Fruit fly (Drosophila melanogaster) whole organism, embryonic: ENCODE data around the gene moody.

Source experiments
- ATbp ChIP-seq: fragments of 200-800 bp; sonication (Bioruptor generic); optimal IDR thresholded peaks from 2 replicates; lab custom pipeline; 2017; ENCODE audit warnings: missing biosample characterization, mild to moderate bottlenecking, missing genetic modification characterization, missing genetic modification reagents
- Atf-2 ChIP-seq: fragments of 200-800 bp; sonication (Bioruptor generic); optimal IDR thresholded peaks from 2 replicates; lab custom pipeline; 2016; ENCODE audit warnings: missing biosample characterization, missing genetic modification characterization
- CG10147 ChIP-seq: fragments of 200-800 bp; sonication (Bioruptor generic); optimal IDR thresholded peaks from 2 replicates; lab custom pipeline; 2019; ENCODE audit warnings: missing biosample characterization, mild to moderate bottlenecking, missing genetic modification characterization, moderate library complexity
- CG10274 ChIP-seq: fragments of 200-800 bp; sonication (Bioruptor generic); optimal IDR thresholded peaks from 3 replicates; lab custom pipeline; 2017; ENCODE audit warnings: missing biosample characterization, mild to moderate bottlenecking, missing genetic modification characterization
- CG10979 ChIP-seq: fragments of 200-800 bp; sonication (Bioruptor generic); optimal IDR thresholded peaks from 2 replicates; lab custom pipeline; 2018; ENCODE audit warnings: missing biosample characterization, mild to moderate bottlenecking, missing genetic modification characterization, moderate library complexity
- CG14860 ChIP-seq: fragments of 200-800 bp; sonication (Bioruptor generic); IDR thresholded peaks from 3 replicates; pipeline ENCODE4 v1.3.6; 2022; ENCODE audit warnings: missing biosample characterization, missing genetic modification characterization; ENCODE audit not compliant: partially characterized antibody
- CG15011 ChIP-seq: fragments of 200-800 bp; sonication (Bioruptor generic); optimal IDR thresholded peaks from 3 replicates; lab custom pipeline; 2018; ENCODE audit warnings: missing biosample characterization, mild to moderate bottlenecking, missing genetic modification characterization
- CG15269 ChIP-seq: fragments of 200-800 bp; sonication (Bioruptor generic); optimal IDR thresholded peaks from 2 replicates; lab custom pipeline; 2018; ENCODE audit warnings: missing biosample characterization, mild to moderate bottlenecking, missing genetic modification characterization, moderate library complexity
- CG1529 ChIP-seq: fragments of 200-800 bp; sonication (Bioruptor generic); optimal IDR thresholded peaks from 3 replicates; lab custom pipeline; 2018; ENCODE audit warnings: missing biosample characterization, missing genetic modification characterization
- CG15601 ChIP-seq: fragments of 200-800 bp; sonication (Bioruptor generic); optimal IDR thresholded peaks from 3 replicates; lab custom pipeline; 2019; ENCODE audit warnings: missing biosample characterization, mild to moderate bottlenecking, missing genetic modification characterization, moderate library complexity
- CG1602 ChIP-seq: fragments of 200-800 bp; sonication (Bioruptor generic); optimal IDR thresholded peaks from 3 replicates; lab custom pipeline; 2016; ENCODE audit warnings: missing biosample characterization, missing genetic modification characterization
- CG16815 ChIP-seq: fragments of 200-800 bp; sonication (Bioruptor generic); optimal IDR thresholded peaks from 3 replicates; lab custom pipeline; 2017; ENCODE audit warnings: missing biosample characterization, mild to moderate bottlenecking, missing genetic modification characterization
- CG17829 ChIP-seq: fragments of 200-800 bp; optimal IDR thresholded peaks from 2 replicates; lab custom pipeline; 2019; ENCODE audit warnings: missing biosample characterization, mild to moderate bottlenecking, missing genetic modification characterization, moderate library complexity
- CG17912 ChIP-seq: fragments of 200-800 bp; sonication (Bioruptor generic); optimal IDR thresholded peaks from 2 replicates; lab custom pipeline; 2018; ENCODE audit warnings: missing biosample characterization, mild to moderate bottlenecking, missing genetic modification characterization
- CG2712 ChIP-seq: fragments of 200-800 bp; optimal IDR thresholded peaks from 3 replicates; lab custom pipeline; 2019; ENCODE audit warnings: missing biosample characterization, mild to moderate bottlenecking, missing genetic modification characterization, moderate library complexity
- CG30020 ChIP-seq: fragments of 200-800 bp; optimal IDR thresholded peaks from 2 replicates; lab custom pipeline; 2019; ENCODE audit warnings: missing biosample characterization, mild to moderate bottlenecking, missing genetic modification characterization, moderate library complexity
- CG4328 ChIP-seq: fragments of 200-800 bp; sonication (Bioruptor generic); optimal IDR thresholded peaks from 3 replicates; lab custom pipeline; 2017; ENCODE audit warnings: missing biosample characterization, missing genetic modification reagents, missing genetic modification characterization
- CG4617 ChIP-seq: fragments of 200-800 bp; sonication (Bioruptor generic); optimal IDR thresholded peaks from 3 replicates; lab custom pipeline; 2016; ENCODE audit warnings: missing biosample characterization, missing genetic modification characterization, borderline replicate concordance
- CG4820 ChIP-seq: fragments of 200-800 bp; sonication (Bioruptor generic); optimal IDR thresholded peaks from 3 replicates; lab custom pipeline; 2016; ENCODE audit warnings: missing biosample characterization, missing genetic modification characterization
- CG5180 ChIP-seq: fragments of 200-800 bp; sonication (Bioruptor generic); optimal IDR thresholded peaks from 3 replicates; lab custom pipeline; 2017; ENCODE audit warnings: missing biosample characterization, missing genetic modification characterization, mild to moderate bottlenecking, moderate library complexity, missing genetic modification reagents
- CG6683 ChIP-seq: fragments of 200-800 bp; sonication (Bioruptor generic); optimal IDR thresholded peaks from 2 replicates; lab custom pipeline; 2017; ENCODE audit warnings: missing biosample characterization, mild to moderate bottlenecking, missing genetic modification characterization, missing genetic modification reagents
- CG6791 ChIP-seq: fragments of 200-800 bp; sonication (Bioruptor generic); IDR thresholded peaks from 3 replicates; pipeline ENCODE4 v1.3.6; 2022; ENCODE audit warnings: missing biosample characterization, missing genetic modification characterization; ENCODE audit not compliant: partially characterized antibody
- CG8290 ChIP-seq, 3 experiments: fragments of 200-800 bp; sonication (Bioruptor generic); optimal IDR thresholded peaks; 2 replicates each; lab custom pipeline; 2016 to 2019; ENCODE audit warnings: missing biosample characterization in 3 of 3, missing genetic modification characterization in 3 of 3, mild to moderate bottlenecking in 2 of 3, moderate library complexity in 1 of 3
- CrebB ChIP-seq: fragments of 200-800 bp; sonication (Bioruptor generic); optimal IDR thresholded peaks from 3 replicates; lab custom pipeline; 2018; ENCODE audit warnings: missing biosample characterization, mild to moderate bottlenecking, missing genetic modification characterization
- Eip74EF ChIP-seq, 2 experiments: fragments of 200-800 bp in 1 of 2; fragments of >200 bp in 1 of 2; sonication (Bioruptor generic) in 1 of 2; optimal IDR thresholded peaks; 2 replicates each; lab custom pipeline; 2017 to 2019; ENCODE audit warnings: missing biosample characterization in 2 of 2, missing genetic modification characterization in 2 of 2, mild to moderate bottlenecking in 1 of 2, moderate library complexity in 1 of 2
- Fer1 ChIP-seq: fragments of 200-800 bp; sonication (Bioruptor generic); optimal IDR thresholded peaks from 2 replicates; lab custom pipeline; 2017; ENCODE audit warnings: missing biosample characterization, mild to moderate bottlenecking, missing genetic modification characterization
- Fer3 ChIP-seq: fragments of 200-800 bp; sonication (Bioruptor generic); optimal IDR thresholded peaks from 2 replicates; lab custom pipeline; 2018; ENCODE audit warnings: missing biosample characterization, mild to moderate bottlenecking, missing genetic modification characterization, moderate library complexity
- Hmr ChIP-seq: fragments of 200-800 bp; sonication (Bioruptor generic); optimal IDR thresholded peaks from 3 replicates; lab custom pipeline; 2017; ENCODE audit warnings: mild to moderate bottlenecking, missing biosample characterization, missing genetic modification reagents, missing genetic modification characterization
- Hr78 ChIP-seq, 2 experiments: fragments of 200-800 bp in 1 of 2; fragments of >200 bp in 1 of 2; sonication (Bioruptor generic) in 1 of 2; optimal IDR thresholded peaks; 2 replicates each; lab custom pipeline; 2017 to 2019; ENCODE audit warnings: missing biosample characterization in 2 of 2, missing genetic modification characterization in 2 of 2, mild to moderate bottlenecking in 1 of 2, moderate library complexity in 1 of 2
- Hsf ChIP-seq: fragments of 200-800 bp; sonication (Bioruptor generic); optimal IDR thresholded peaks from 3 replicates; lab custom pipeline; 2016; ENCODE audit warnings: missing biosample characterization, missing genetic modification characterization
- Med ChIP-seq: fragments of 200-800 bp; sonication (Bioruptor generic); peaks from one replicate; lab custom pipeline; 2016; ENCODE audit warnings: missing biosample characterization, missing genetic modification characterization, mild to moderate bottlenecking, inconsistent platforms, moderate library complexity
- Mrtf ChIP-seq: fragments of 200-800 bp; sonication (Bioruptor generic); IDR thresholded peaks from 3 replicates; pipeline ENCODE4 v1.3.6; 2022; ENCODE audit warnings: missing biosample characterization, missing genetic modification characterization
- NfI ChIP-seq: fragments of 200-800 bp; sonication (Bioruptor generic); optimal IDR thresholded peaks from 3 replicates; lab custom pipeline; 2018; ENCODE audit warnings: missing biosample characterization, mild to moderate bottlenecking, missing genetic modification characterization, moderate library complexity
- Oaz ChIP-seq: fragments of 200-800 bp; sonication (Bioruptor generic); IDR thresholded peaks from 2 replicates; pipeline ENCODE4 v1.3.6; 2022; ENCODE audit warnings: missing biosample characterization, missing genetic modification characterization
- Sox102F ChIP-seq: fragments of 200-800 bp; sonication (Bioruptor generic); optimal IDR thresholded peaks from 2 replicates; lab custom pipeline; 2018; ENCODE audit warnings: missing biosample characterization, mild to moderate bottlenecking, missing genetic modification characterization, moderate library complexity
- Sry-β ChIP-seq: fragments of 200-800 bp; sonication (Bioruptor generic); optimal IDR thresholded peaks from 2 replicates; lab custom pipeline; 2018; ENCODE audit warnings: missing biosample characterization, mild to moderate bottlenecking, missing genetic modification characterization, moderate library complexity
- YL-1 ChIP-seq: fragments of 200-800 bp; sonication (Bioruptor generic); optimal IDR thresholded peaks from 3 replicates; lab custom pipeline; 2017; ENCODE audit warnings: missing biosample characterization, mild to moderate bottlenecking, missing genetic modification characterization
- ac ChIP-seq: fragments of 200-800 bp; sonication (Bioruptor generic); optimal IDR thresholded peaks from 3 replicates; lab custom pipeline; 2017; ENCODE audit warnings: missing biosample characterization, mild to moderate bottlenecking, missing genetic modification characterization
- ci ChIP-seq: fragments of 200-800 bp; sonication (Bioruptor generic); IDR thresholded peaks from 3 replicates; pipeline ENCODE4 v1.3.6; 2022; ENCODE audit warnings: missing biosample characterization, missing genetic modification characterization
- ems ChIP-seq: fragments of 200-800 bp; sonication (Bioruptor generic); optimal IDR thresholded peaks from 3 replicates; lab custom pipeline; 2016; ENCODE audit warnings: missing biosample characterization, missing genetic modification characterization
- gsb-n ChIP-seq: fragments of 200-800 bp; sonication (Bioruptor generic); optimal IDR thresholded peaks from 3 replicates; lab custom pipeline; 2018; ENCODE audit warnings: missing biosample characterization, mild to moderate bottlenecking, missing genetic modification characterization
- kah ChIP-seq: fragments of 200-800 bp; sonication (Bioruptor generic); optimal IDR thresholded peaks from 2 replicates; lab custom pipeline; 2018; ENCODE audit warnings: missing biosample characterization, mild to moderate bottlenecking, missing genetic modification characterization
- klu ChIP-seq: fragments of 200-800 bp; sonication (Bioruptor generic); IDR thresholded peaks from 2 replicates; pipeline ENCODE4 v1.3.6; 2022; ENCODE audit warnings: missing biosample characterization, missing genetic modification characterization
- knrl ChIP-seq: fragments of 200-800 bp; sonication (Bioruptor generic); IDR thresholded peaks from 3 replicates; pipeline ENCODE4 v1.3.6; 2022; ENCODE audit warnings: missing biosample characterization, missing genetic modification characterization; ENCODE audit not compliant: partially characterized antibody
- mld ChIP-seq: fragments of 200-800 bp; sonication (Bioruptor generic); IDR thresholded peaks from 3 replicates; pipeline ENCODE4 v1.3.6; 2022; ENCODE audit warnings: missing biosample characterization, missing genetic modification characterization; ENCODE audit not compliant: partially characterized antibody
- nmo ChIP-seq: fragments of 200-800 bp; sonication (Bioruptor generic); optimal IDR thresholded peaks from 2 replicates; lab custom pipeline; 2018; ENCODE audit warnings: missing biosample characterization, mild to moderate bottlenecking, missing genetic modification characterization, moderate library complexity
- row ChIP-seq: fragments of 200-800 bp; sonication (Bioruptor generic); IDR thresholded peaks from 3 replicates; pipeline ENCODE4 v1.3.6; 2022; ENCODE audit warnings: missing biosample characterization, missing genetic modification characterization
- shn ChIP-seq: fragments of 200-800 bp; sonication (Bioruptor generic); optimal IDR thresholded peaks from 3 replicates; lab custom pipeline; 2016; ENCODE audit warnings: missing biosample characterization, missing genetic modification characterization

The moody gene

DNA sequence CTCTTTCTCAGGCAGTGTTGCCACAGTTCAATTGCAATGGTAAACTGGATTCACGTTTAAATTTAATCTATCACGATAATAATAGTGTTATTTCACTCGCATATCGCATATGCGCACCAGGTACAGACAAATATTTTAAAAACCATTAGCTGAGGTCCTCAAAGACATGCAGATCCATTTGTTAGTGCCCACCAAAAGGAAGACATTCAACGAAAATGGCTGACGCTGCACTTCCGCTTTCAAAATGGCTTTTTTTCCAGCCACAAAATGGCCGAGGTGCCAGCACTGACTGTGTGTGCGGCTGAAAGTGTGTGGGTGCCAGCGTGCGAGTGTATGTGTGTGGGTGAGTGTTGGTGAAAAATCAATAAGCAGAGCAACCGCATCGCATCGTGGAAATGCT lies 11.2 kb upstream of the moody start (continued):
- peak; percentile 35 for TF ChIP-seq CG15011
- TF ChIP-seq Hr78 (GFP tag; optimal IDR thresholded peaks at IDR 0.05; lab: Kevin White, UChicago) = peak in 1 of 2 experiments; percentile 18
- TF ChIP-seq klu (GFP tag; lab: Robert Waterston, UW) = no peak
- TF ChIP-seq CG30020 (tag; lab: Kevin White, UChicago) = peak; percentile 25
- TF ChIP-seq CG1529 (GFP tag; lab: Kevin White, UChicago) = peak; percentile 42
- peak; percentile 44 for TF ChIP-seq Hmr (GFP tag; lab: Kevin White, UChicago)
- TF ChIP-seq CG10274 (GFP tag; lab: Kevin White, UChicago) = peak; percentile 8
- no peak for TF ChIP-seq Atf-2 (GFP tag; lab: Kevin White, UChicago)
- TF ChIP-seq CG15269 = peak; percentile 50
- TF ChIP-seq Oaz = no peak
- peak; percentile 62 for TF ChIP-seq nmo (GFP tag; lab: Kevin White, UChicago)
- TF ChIP-seq Eip74EF (GFP tag; optimal IDR thresholded peaks at IDR 0.05; lab: Kevin White, UChicago) = peak in 1 of 2 experiments; percentile 91
- peak; percentile 44 for TF ChIP-seq ATbp (GFP tag; lab: Kevin White, UChicago)
- TF ChIP-seq CG6683 (GFP tag; lab: Kevin White, UChicago) = peak; percentile 7
- TF ChIP-seq ems (GFP tag; lab: Kevin White, UChicago) = no peak
- TF ChIP-seq CG10147 = peak; percentile 19
- no peak for TF ChIP-seq shn (GFP tag; lab: Kevin White, UChicago)
- peak; percentile 32 for TF ChIP-seq Fer3 (tag; lab: Kevin White, UChicago)
- peak; percentile 68; the same call in 2 of the 3 replicates for TF ChIP-seq ci (GFP tag; lab: Robert Waterston, UW)
- peak; percentile 93 for TF ChIP-seq Sry-β (GFP tag; lab: Kevin White, UChicago)
- TF ChIP-seq CG4820 (GFP tag; lab: Kevin White, UChicago) = peak; percentile 17
- TF ChIP-seq CG17829 (tag; lab: Kevin White, UChicago) = peak; percentile 34
- TF ChIP-seq YL-1 (GFP tag; lab: Kevin White, UChicago) = peak; percentile 18
- peak; percentile 35 for TF ChIP-seq CrebB
- peak; percentile 12 for TF ChIP-seq CG17912 (GFP tag; lab: Kevin White, UChicago)
- TF ChIP-seq row (GFP tag; lab: Robert Waterston, UW) = peak; percentile 86
- TF ChIP-seq CG2712 (tag; lab: Kevin White, UChicago) = peak; percentile 60
- TF ChIP-seq Med (GFP tag; lab: Kevin White, UChicago) = peak; percentile 78
- no peak for TF ChIP-seq CG14860
- peak; percentile 15 for TF ChIP-seq CG15601 (tag; lab: Kevin White, UChicago)
- peak; percentile 35 for TF ChIP-seq CG5180 (GFP tag; lab: Kevin White, UChicago)
- TF ChIP-seq CG1602 (GFP tag; lab: Kevin White, UChicago) = no peak
- no peak for TF ChIP-seq CG16815 (GFP tag; lab: Kevin White, UChicago)
- TF ChIP-seq NfI (GFP tag; lab: Kevin White, UChicago) = peak; percentile 54
- TF ChIP-seq ac (GFP tag; lab: Kevin White, UChicago) = peak; percentile 5
- peak; percentile 61 for TF ChIP-seq Fer1
- TF ChIP-seq CG8290 (GFP tag; optimal IDR thresholded peaks at IDR 0.05; lab: Kevin White, UChicago) = no peak
- peak; percentile 21 to 53 for TF ChIP-seq CG8290 (tag; optimal IDR thresholded peaks at IDR 0.05; lab: Kevin White, UChicago)
- TF ChIP-seq mld (GFP tag; lab: Robert Waterston, UW) = no peak
- peak; percentile 23 for TF ChIP-seq Hsf
- peak; percentile 48 for TF ChIP-seq CG4328 (GFP tag; lab: Kevin White, UChicago)
- TF ChIP-seq gsb-n (tag; lab: Kevin White, UChicago) = peak; percentile 1
- no peak for TF ChIP-seq CG6791 (GFP tag; lab: Robert Waterston, UW)
- peak; percentile 36 for TF ChIP-seq kah (GFP tag; lab: Kevin White, UChicago)
- TF ChIP-seq Sox102F (GFP tag; lab: Kevin White, UChicago) = peak; percentile 20
- no peak for TF ChIP-seq CG4617
- TF ChIP-seq knrl = no peak
- TF ChIP-seq CG10979 (tag; lab: Kevin White, UChicago) = peak; percentile 39
- 0 out of 3 replicates have a peak, but pooled peaks have one; percentile 17 for TF ChIP-seq Mrtf (GFP tag; lab: Robert Waterston, UW)
